Fruit fly (Drosophila melanogaster) whole organism: ENCODE measurements around the gene Setd3.

Source experiments
- pan ChIP-seq: fragments of >200 bp; optimal IDR thresholded peaks from 2 replicates; lab custom pipeline; 2017
- usp ChIP-seq: fragments of >200 bp; optimal IDR thresholded peaks from 2 replicates; lab custom pipeline; 2017; ENCODE audit warnings: missing biosample characterization, missing genetic modification characterization, mixed read lengths

- TF ChIP-seq usp (GFP tag; lab: Kevin White, UChicago) (no peak), pan (no peak)
Measured at dm6 chrX:6968564-6968963, at the start of gene Setd3.
